Worm (Caenorhabditis elegans) whole organism, L2 larva: ENCODE measurements around the gene R107.2.
"Not testable (repeated sequence)": the region's sequence is repeated elsewhere in the genome, so short reads cannot be mapped to it uniquely, and the experiment has no call there.

Experiments used
- C34F6.9 ChIP-seq: fragments of 150-350 bp; optimal IDR thresholded peaks from 2 replicates; lab custom pipeline; 2014; ENCODE audit warnings: missing biosample characterization, missing genetic modification characterization
- F13H6.1 ChIP-seq: sonication (generic microtip); optimal IDR thresholded peaks from 2 replicates; lab custom pipeline; 2016; ENCODE audit warnings: missing genetic modification characterization, missing compliant biosample characterization
- R02D3.7 ChIP-seq: fragments of 150-350 bp; optimal IDR thresholded peaks from 2 replicates; lab custom pipeline; 2014; ENCODE audit warnings: missing biosample characterization, missing genetic modification characterization
- Y55F3AM.14 ChIP-seq: fragments of 200-800 bp; sonication (Bioruptor generic); optimal IDR thresholded peaks from 2 replicates; lab custom pipeline; 2018; ENCODE audit warnings: mild to moderate bottlenecking, missing genetic modification characterization, missing compliant biosample characterization
- ZK546.5 ChIP-seq: sonication (generic microtip); optimal IDR thresholded peaks from 2 replicates; lab custom pipeline; 2017; ENCODE audit warnings: missing biosample characterization, missing genetic modification characterization
- aly-2 ChIP-seq: fragments of 150-350 bp; optimal IDR thresholded peaks from 2 replicates; lab custom pipeline; 2014; ENCODE audit warnings: missing biosample characterization, missing genetic modification characterization
- ama-1 ChIP-seq: fragments of 150-350 bp; optimal IDR thresholded peaks from 2 replicates; lab custom pipeline; 2018; ENCODE audit warnings: inconsistent platforms
- ceh-82 ChIP-seq: fragments of 150-350 bp; optimal IDR thresholded peaks from 2 replicates; lab custom pipeline; 2014; ENCODE audit warnings: missing biosample characterization, missing genetic modification characterization
- crh-2 ChIP-seq: sonication (generic microtip); optimal IDR thresholded peaks from 2 replicates; lab custom pipeline; 2017; ENCODE audit warnings: missing biosample characterization, missing genetic modification characterization
- dmd-4 ChIP-seq: sonication (generic microtip); optimal IDR thresholded peaks from 2 replicates; lab custom pipeline; 2017; ENCODE audit warnings: missing biosample characterization, missing genetic modification characterization
- egl-27 ChIP-seq: sonication (generic microtip); optimal IDR thresholded peaks from 3 replicates; lab custom pipeline; 2017; ENCODE audit warnings: missing biosample characterization, missing genetic modification reagents, missing genetic modification characterization
- elt-1 ChIP-seq: fragments of 150-350 bp; optimal IDR thresholded peaks from 2 replicates; lab custom pipeline; 2014; ENCODE audit warnings: missing biosample characterization, missing genetic modification characterization
- elt-3 ChIP-seq: sonication (generic microtip); optimal IDR thresholded peaks from 2 replicates; lab custom pipeline; 2017; ENCODE audit warnings: missing biosample characterization, missing genetic modification characterization
- fos-1 ChIP-seq: fragments of 150-350 bp; optimal IDR thresholded peaks from 2 replicates; lab custom pipeline; 2014; ENCODE audit warnings: missing biosample characterization, missing genetic modification characterization
- gmeb-1 ChIP-seq: fragments of 150-350 bp; optimal IDR thresholded peaks from 2 replicates; lab custom pipeline; 2014; ENCODE audit warnings: missing biosample characterization, missing genetic modification characterization
- lin-11 ChIP-seq: fragments of 150-350 bp; sonication (generic microtip); optimal IDR thresholded peaks from 2 replicates; lab custom pipeline; 2014; ENCODE audit warnings: missing biosample characterization, missing genetic modification characterization, inconsistent platforms, mixed read lengths
- lin-13 ChIP-seq: fragments of 150-350 bp; optimal IDR thresholded peaks from 2 replicates; lab custom pipeline; 2014; ENCODE audit warnings: missing biosample characterization, missing genetic modification reagents, missing genetic modification characterization
- lin-39 ChIP-seq: fragments of 150-350 bp; optimal IDR thresholded peaks from 2 replicates; lab custom pipeline; 2014; ENCODE audit warnings: missing biosample characterization, missing genetic modification reagents, missing genetic modification characterization
- mab-5 ChIP-seq: fragments of 150-350 bp; optimal IDR thresholded peaks from 2 replicates; lab custom pipeline; 2014; ENCODE audit warnings: missing biosample characterization, missing genetic modification characterization
- mbf-1 ChIP-seq: sonication (generic microtip); optimal IDR thresholded peaks from 2 replicates; lab custom pipeline; 2017; ENCODE audit warnings: missing biosample characterization, missing genetic modification characterization
- mdl-1 ChIP-seq, 2 experiments: fragments of 150-350 bp in 1 of 2; sonication (generic microtip) in 1 of 2; optimal IDR thresholded peaks; 2 replicates each; lab custom pipeline; 2017; ENCODE audit warnings: missing biosample characterization in 2 of 2, missing genetic modification characterization in 2 of 2
- nhr-10 ChIP-seq: sonication (generic microtip); optimal IDR thresholded peaks from 2 replicates; lab custom pipeline; 2017; ENCODE audit warnings: missing biosample characterization, missing genetic modification characterization
- nhr-12 ChIP-seq: fragments of 150-350 bp; optimal IDR thresholded peaks from 2 replicates; lab custom pipeline; 2014; ENCODE audit warnings: missing biosample characterization, missing genetic modification characterization
- nhr-129 ChIP-seq: fragments of 150-350 bp; optimal IDR thresholded peaks from 2 replicates; lab custom pipeline; 2014; ENCODE audit warnings: missing biosample characterization, missing genetic modification characterization
- nhr-237 ChIP-seq: fragments of 150-350 bp; optimal IDR thresholded peaks from 2 replicates; lab custom pipeline; 2014; ENCODE audit warnings: missing biosample characterization, missing genetic modification characterization
- nhr-25 ChIP-seq: fragments of 150-350 bp; sonication (generic microtip); optimal IDR thresholded peaks from 3 replicates; lab custom pipeline; 2014; ENCODE audit warnings: missing biosample characterization, missing genetic modification characterization
- nhr-77 ChIP-seq: fragments of 150-350 bp; optimal IDR thresholded peaks from 2 replicates; lab custom pipeline; 2014; ENCODE audit warnings: missing biosample characterization, missing genetic modification characterization
- sem-4 ChIP-seq: fragments of 150-350 bp; optimal IDR thresholded peaks from 2 replicates; lab custom pipeline; 2014; ENCODE audit warnings: missing biosample characterization, missing genetic modification reagents, missing genetic modification characterization
- sma-3 ChIP-seq: sonication (generic microtip); optimal IDR thresholded peaks from 2 replicates; lab custom pipeline; 2016; ENCODE audit warnings: missing genetic modification reagents, missing genetic modification characterization, missing compliant biosample characterization
- sma-9 ChIP-seq, 2 experiments: fragments of 150-350 bp in 1 of 2; sonication (generic microtip) in 1 of 2; optimal IDR thresholded peaks; 2 replicates each; lab custom pipeline; 2014 to 2016; ENCODE audit warnings: missing genetic modification characterization in 2 of 2, mild to moderate bottlenecking in 1 of 2, missing biosample characterization in 1 of 2, missing compliant biosample characterization in 1 of 2, missing genetic modification reagents in 1 of 2, moderate library complexity in 1 of 2
- unc-39 ChIP-seq: fragments of 150-350 bp; optimal IDR thresholded peaks from 2 replicates; lab custom pipeline; 2014; ENCODE audit warnings: missing biosample characterization, missing genetic modification characterization
- unc-62 ChIP-seq: fragments of 150-350 bp; optimal IDR thresholded peaks from 2 replicates; lab custom pipeline; 2014; ENCODE audit warnings: missing biosample characterization, missing genetic modification reagents, missing genetic modification characterization
- zag-1 ChIP-seq: fragments of 150-350 bp; optimal IDR thresholded peaks from 2 replicates; lab custom pipeline; 2014; ENCODE audit warnings: missing biosample characterization, missing genetic modification characterization
- ztf-1 ChIP-seq: fragments of 200-800 bp; sonication (Bioruptor generic); conservative IDR thresholded peaks from 2 replicates; pipeline ENCODE4 v1.3.6; 2022; ENCODE audit warnings: missing genetic modification characterization, missing compliant biosample characterization
- ztf-4 ChIP-seq: fragments of 150-350 bp; optimal IDR thresholded peaks from 2 replicates; lab custom pipeline; 2014; ENCODE audit warnings: missing biosample characterization, missing genetic modification characterization

Gene R107.2

ce11 chrIII:9010047-9010446 lies 35.7 kb downstream of the R107.2 start, which contains the start of gene F59B2.8:
Gene F59B2.8, minus strand, starts transcription at chrIII:9010197.
- TF ChIP-seq ama-1 (lab: Kevin White, UChicago) (no peak), zag-1 (tag; lab: Kevin White, UChicago) (no peak), elt-3 (tag; lab: Kevin White, UChicago) (no peak), aly-2 (tag; lab: Kevin White, UChicago) (no peak), mab-5 (tag; lab: Kevin White, UChicago) (no peak), egl-27 (tag; lab: Kevin White, UChicago) (no peak), dmd-4 (tag; lab: Kevin White, UChicago) (no peak)

ce11 chrIII:9007183-9007582 lies 38.6 kb downstream of the R107.2 start:
- TF ChIP-seq unc-62 (GFP tag; lab: Kevin White, UChicago) (no peak), sem-4 (tag; lab: Kevin White, UChicago) (no peak), F13H6.1 (tag; lab: Kevin White, UChicago) (peak; percentile 36), nhr-129 (peak; percentile 50), elt-3 (tag; lab: Kevin White, UChicago) (no peak), nhr-10 (tag; lab: Kevin White, UChicago) (no peak), mab-5 (tag; lab: Kevin White, UChicago) (no peak), unc-39 (tag; lab: Kevin White, UChicago) (no peak), nhr-77 (no peak), egl-27 (tag; lab: Kevin White, UChicago) (no peak), fos-1 (tag; lab: Kevin White, UChicago) (peak; percentile 43), dmd-4 (tag; lab: Kevin White, UChicago) (no peak), ZK546.5 (tag; lab: Kevin White, UChicago) (no peak), sma-9 (GFP tag; optimal IDR thresholded peaks at IDR 0.05; lab: Kevin White, UChicago) (peak; percentile 55), sma-9 (tag; optimal IDR thresholded peaks at IDR 0.05; lab: Kevin White, UChicago) (no peak)

- not testable (repeated sequence) for TF ChIP-seq elt-1, C34F6.9, elt-3 (tag; lab: Kevin White, UChicago)
Observed at ce11 chrIII:9005905-9006372, 39.8 kb downstream of the R107.2 start, which contains the start of gene rab-6.1. Gene rab-6.1, minus strand, starts transcription at chrIII:9005955.

ce11 chrIII:9004658-9005057 lies 41.1 kb downstream of the R107.2 start:
- TF ChIP-seq lin-39 (tag; lab: Kevin White, UChicago), result no peak
- TF ChIP-seq, all 48 proteins: peak for 0

- no peak for TF ChIP-seq ztf-4 (tag; lab: Kevin White, UChicago)
- no peak for TF ChIP-seq gmeb-1
- TF ChIP-seq sma-9 (GFP tag; optimal IDR thresholded peaks at IDR 0.05; lab: Kevin White, UChicago), result no peak
- no peak for TF ChIP-seq sma-9 (tag; optimal IDR thresholded peaks at IDR 0.05; lab: Kevin White, UChicago)
- TF ChIP-seq C34F6.9 (tag; lab: Kevin White, UChicago), result no peak
- TF ChIP-seq Y55F3AM.14 (GFP tag; lab: Kevin White, UChicago), result no peak
- no peak for TF ChIP-seq R02D3.7 (tag; lab: Kevin White, UChicago)
- TF ChIP-seq unc-39 (tag; lab: Kevin White, UChicago), result no peak
- TF ChIP-seq nhr-25 (tag; lab: Kevin White, UChicago), result no peak
- no peak for TF ChIP-seq sma-3 (GFP tag; lab: Kevin White, UChicago)
- TF ChIP-seq ztf-1 (GFP tag; lab: Robert Waterston, UW), result no peak
- no peak for TF ChIP-seq mdl-1 (tag; optimal IDR thresholded peaks at IDR 0.05; lab: Kevin White, UChicago)
- no peak for TF ChIP-seq lin-13 (GFP tag; lab: Kevin White, UChicago)
- no peak for TF ChIP-seq mbf-1 (tag; lab: Kevin White, UChicago)
Observed at ce11 chrIII:9002545-9002944, 43.2 kb downstream of the R107.2 start, which contains the start of the genes F59B2.15 and zif-1. Gene F59B2.15, minus strand, starts transcription at chrIII:9002645. Gene zif-1, plus strand, starts transcription at chrIII:9002779.

ce11 chrIII:9001899-9002298 lies 43.8 kb downstream of the R107.2 start, which contains the start of gene rpn-6.2:
Gene rpn-6.2, minus strand, starts transcription at chrIII:9001999.
- TF ChIP-seq R02D3.7 (tag; lab: Kevin White, UChicago), result no peak
- no peak for TF ChIP-seq nhr-12
- TF ChIP-seq ceh-82, result no peak
- TF ChIP-seq sma-3 (GFP tag; lab: Kevin White, UChicago), result no peak
- no peak for TF ChIP-seq lin-13 (GFP tag; lab: Kevin White, UChicago)
- no peak for TF ChIP-seq nhr-129
- no peak for TF ChIP-seq nhr-77
- no peak for TF ChIP-seq crh-2 (tag; lab: Kevin White, UChicago)
- no peak for TF ChIP-seq elt-3 (tag; lab: Kevin White, UChicago)
- TF ChIP-seq aly-2 (tag; lab: Kevin White, UChicago), result no peak
- no peak for TF ChIP-seq nhr-237
- no peak for TF ChIP-seq lin-11 (tag; lab: Kevin White, UChicago)
